Fruit fly (Drosophila melanogaster): ENCODE data around the gene mri.

mri gene

dm6 chr3L:199754-200596 lies at the start of gene mri, which contains the start of gene rno (continued):
- peak; percentile 79 for TF ChIP-seq CG15269 (tag; optimal IDR thresholded peaks at IDR 0.05)
- TF ChIP-seq Sin3A (optimal IDR thresholded peaks at IDR 0.05): no peak
- TF ChIP-seq cg (GFP tag; optimal IDR thresholded peaks at IDR 0.05): no peak
- TF ChIP-seq Fer1 (GFP tag; optimal IDR thresholded peaks at IDR 0.05): peak; percentile 16
- peak; percentile 67 for TF ChIP-seq CG2120 (GFP tag; optimal IDR thresholded peaks at IDR 0.05)
- no peak for TF ChIP-seq CG10274 (GFP tag; optimal IDR thresholded peaks at IDR 0.05)
- peak; percentile 83 for TF ChIP-seq CG30020 (tag; optimal IDR thresholded peaks at IDR 0.05)
- TF ChIP-seq Hmr (GFP tag; optimal IDR thresholded peaks at IDR 0.05): peak; percentile 71
- TF ChIP-seq CG12942 (GFP tag; optimal IDR thresholded peaks at IDR 0.05): peak; percentile 63
- TF ChIP-seq Sry-δ (GFP tag; optimal IDR thresholded peaks at IDR 0.05): peak; percentile 81
- TF ChIP-seq D19A (tag; optimal IDR thresholded peaks at IDR 0.05): peak; percentile 58
- TF ChIP-seq CG1529 (GFP tag; optimal IDR thresholded peaks at IDR 0.05): no peak
- peak; percentile 67; the same call in 1 of the 2 replicates for TF ChIP-seq Atf6 (GFP tag; IDR thresholded peaks at IDR 0.05)
- TF ChIP-seq fd64A (GFP tag; optimal IDR thresholded peaks at IDR 0.05): no peak
- peak; percentile 51 for TF ChIP-seq cwo (GFP tag; optimal IDR thresholded peaks at IDR 0.05)
- TF ChIP-seq ro (GFP tag; IDR thresholded peaks at IDR 0.05): no peak
- TF ChIP-seq Taf1 (GFP tag; IDR thresholded peaks at IDR 0.05): peak; percentile 51
- TF ChIP-seq CG14050 (GFP tag; IDR thresholded peaks at IDR 0.05): peak; percentile 40; the same call in 1 of the 3 replicates
- TF ChIP-seq BEAF-32 (GFP tag; optimal IDR thresholded peaks at IDR 0.05): peak; percentile 89
- TF ChIP-seq gce (GFP tag; IDR thresholded peaks at IDR 0.05): peak; percentile 54; the same call in 1 of the 3 replicates
- TF ChIP-seq CG11504 (tag; optimal IDR thresholded peaks at IDR 0.05): peak; percentile 46
- TF ChIP-seq amos (GFP tag; IDR thresholded peaks at IDR 0.05; ENCODE audit: partially characterized antibody): peak; percentile 96
- TF ChIP-seq CG17568 (GFP tag; optimal IDR thresholded peaks at IDR 0.05): no peak
- peak; percentile 67 for TF ChIP-seq Chrac-16 (GFP tag; optimal IDR thresholded peaks at IDR 0.05)
- peak; percentile 79 for TF ChIP-seq B-H2 (GFP tag; optimal IDR thresholded peaks at IDR 0.05)
- TF ChIP-seq repo (GFP tag; optimal IDR thresholded peaks at IDR 0.05): no peak
- TF ChIP-seq stc (GFP tag; IDR thresholded peaks at IDR 0.05): peak; percentile 63; the same call in 1 of the 2 replicates
- TF ChIP-seq CG17802 (tag; optimal IDR thresholded peaks at IDR 0.05): peak; percentile 18
- TF ChIP-seq CG6175 (GFP tag; IDR thresholded peaks at IDR 0.05): no peak
- no peak for TF ChIP-seq insv (GFP tag; optimal IDR thresholded peaks at IDR 0.05)
- TF ChIP-seq sim (GFP tag; IDR thresholded peaks at IDR 0.05): no peak
- TF ChIP-seq mld (GFP tag; IDR thresholded peaks at IDR 0.05; ENCODE audit: partially characterized antibody): peak; percentile 80
- TF ChIP-seq CG7786 (GFP tag; optimal IDR thresholded peaks at IDR 0.05): no peak
- TF ChIP-seq otp (GFP tag; IDR thresholded peaks at IDR 0.05): 0 out of 3 replicates have a peak, but pooled peaks have one; percentile 32
- TF ChIP-seq nom (GFP tag; optimal IDR thresholded peaks at IDR 0.05): no peak
- peak; percentile 56 for TF ChIP-seq Oli (tag; optimal IDR thresholded peaks at IDR 0.05)
- peak; percentile 91 for TF ChIP-seq CG42726 (GFP tag; IDR thresholded peaks at IDR 0.05; ENCODE audit: partially characterized antibody)
- TF ChIP-seq Blimp-1 (GFP tag; optimal IDR thresholded peaks at IDR 0.05): peak; percentile 9
- no peak for TF ChIP-seq wdn (GFP tag; IDR thresholded peaks at IDR 0.05)
- TF ChIP-seq gsb-n (tag; optimal IDR thresholded peaks at IDR 0.05): peak; percentile 78
- no peak for TF ChIP-seq kni (GFP tag; optimal IDR thresholded peaks at IDR 0.05)
- TF ChIP-seq grn (GFP tag; optimal IDR thresholded peaks at IDR 0.05): no peak
- peak; percentile 45 for TF ChIP-seq CG30431 (GFP tag; optimal IDR thresholded peaks at IDR 0.05)
- no peak for TF ChIP-seq ftz-f1 (GFP tag; optimal IDR thresholded peaks at IDR 0.05)
- TF ChIP-seq row (GFP tag; IDR thresholded peaks at IDR 0.05): peak; percentile 86
- no peak for TF ChIP-seq CG3838 (GFP tag; optimal IDR thresholded peaks at IDR 0.05)
- TF ChIP-seq HLH4C (GFP tag; IDR thresholded peaks at IDR 0.05; ENCODE audit: partially characterized antibody): peak; percentile 91
- TF ChIP-seq Hand (GFP tag; optimal IDR thresholded peaks at IDR 0.05): no peak

Data from whole organism, embryonic.